Fruit fly (Drosophila melanogaster): ENCODE results near the gene eIF4EHP.

Gene eIF4EHP

dm6 chr3R:24116180-24116579, 7.4 kb upstream of the eIF4EHP start, which contains the start of gene CG13607:
TSS of gene CG13607 (minus strand) at chr3R:24116322.
- TF ChIP-seq Camta (GFP tag; optimal IDR thresholded peaks at IDR 0.05): no peak
- no peak for TF ChIP-seq CG10147 (GFP tag; optimal IDR thresholded peaks at IDR 0.05)
- no peak for TF ChIP-seq Eip74EF (GFP tag; optimal IDR thresholded peaks at IDR 0.05)
- no peak for TF ChIP-seq Ets65A (GFP tag)
- no peak for TF ChIP-seq CG1602 (GFP tag; optimal IDR thresholded peaks at IDR 0.05)
- no peak for TF ChIP-seq Hr78 (GFP tag; optimal IDR thresholded peaks at IDR 0.05)
- no peak for TF ChIP-seq Dref (GFP tag; IDR thresholded peaks at IDR 0.05)
- TF ChIP-seq CG16863 (GFP tag; optimal IDR thresholded peaks at IDR 0.05): no peak
- no peak for TF ChIP-seq Lim3 (GFP tag; IDR thresholded peaks at IDR 0.05)
- no peak for TF ChIP-seq CG9876 (GFP tag; optimal IDR thresholded peaks at IDR 0.05)
- TF ChIP-seq CG5180 (GFP tag; optimal IDR thresholded peaks at IDR 0.05): no peak
- no peak for TF ChIP-seq gem (tag; optimal IDR thresholded peaks at IDR 0.05)
- TF ChIP-seq sug (tag; optimal IDR thresholded peaks at IDR 0.05): peak; percentile 33
- TF ChIP-seq exex (tag; optimal IDR thresholded peaks at IDR 0.05): peak; percentile 93
- TF ChIP-seq CG12769 (tag; optimal IDR thresholded peaks at IDR 0.05): no peak
- peak; percentile 21 for TF ChIP-seq nom (GFP tag; optimal IDR thresholded peaks at IDR 0.05)
- TF ChIP-seq CG10565 (GFP tag; optimal IDR thresholded peaks at IDR 0.05): no peak
- no peak for TF ChIP-seq dmrt99B (tag; optimal IDR thresholded peaks at IDR 0.05)
- TF ChIP-seq Med (GFP tag): peak; percentile 20
- TF ChIP-seq mirr (GFP tag; optimal IDR thresholded peaks at IDR 0.05): peak; percentile 33
- no peak for TF ChIP-seq dpn (GFP tag; optimal IDR thresholded peaks at IDR 0.05)
- no peak for TF ChIP-seq HmgZ (tag; optimal IDR thresholded peaks at IDR 0.05)

- TF ChIP-seq CG9215 (GFP tag; IDR thresholded peaks at IDR 0.05) (no peak), CG10366 (GFP tag; IDR thresholded peaks at IDR 0.05) (no peak), CG8290 (GFP tag; optimal IDR thresholded peaks at IDR 0.05) (no peak), CG8290 (tag; optimal IDR thresholded peaks at IDR 0.05) (no peak), NFAT (GFP tag; IDR thresholded peaks at IDR 0.05) (no peak), CG2116 (GFP tag; optimal IDR thresholded peaks at IDR 0.05) (no peak), Gug (GFP tag; IDR thresholded peaks at IDR 0.05) (no peak), Neu2 (GFP tag; optimal IDR thresholded peaks at IDR 0.05; ENCODE audit: borderline replicate concordance) (no peak), CG3847 (GFP tag; IDR thresholded peaks at IDR 0.05) (no peak), kay (GFP tag; optimal IDR thresholded peaks at IDR 0.05) (no peak), nerfin-1 (tag; optimal IDR thresholded peaks at IDR 0.05) (no peak), CG6654 (GFP tag; optimal IDR thresholded peaks at IDR 0.05) (no peak), croc (GFP tag; conservative IDR thresholded peaks at IDR 0.05) (no peak), grau (tag; optimal IDR thresholded peaks at IDR 0.05) (no peak), Ets97D (GFP tag; optimal IDR thresholded peaks at IDR 0.05) (no peak), Dref (GFP tag; IDR thresholded peaks at IDR 0.05) (no peak), sqz (GFP tag; optimal IDR thresholded peaks at IDR 0.05) (no peak), repo (GFP tag; optimal IDR thresholded peaks at IDR 0.05) (no peak)
Observed at dm6 chr3R:24113070-24113385, 4.3 kb upstream of the eIF4EHP start, which contains the start of gene Root. TSS of gene Root (plus strand) at chr3R:24113286.
